Fruit fly (Drosophila melanogaster) Kc167 (cell line): Measurements from ENCODE around the gene CG8927.

Experiments
- Myc ChIP-seq: fragments of >200 bp; optimal IDR thresholded peaks from 2 replicates; lab custom pipeline; 2017; ENCODE audit warnings: missing external identifiers
- Sin3A ChIP-seq: fragments of >200 bp; optimal IDR thresholded peaks from 2 replicates; lab custom pipeline; 2018; ENCODE audit warnings: missing external identifiers
- h ChIP-seq: fragments of >200 bp; optimal IDR thresholded peaks from 3 replicates; lab custom pipeline; 2018; ENCODE audit warnings: missing external identifiers
- insv ChIP-seq: fragments of >200 bp; optimal IDR thresholded peaks from 3 replicates; lab custom pipeline; 2018; ENCODE audit warnings: missing external identifiers
- psq ChIP-seq: fragments of >200 bp; optimal IDR thresholded peaks from 2 replicates; lab custom pipeline; 2017; ENCODE audit warnings: missing external identifiers
- ttk ChIP-seq: sonication (Bioruptor generic); optimal IDR thresholded peaks from 2 replicates; lab custom pipeline; 2017; ENCODE audit warnings: missing external identifiers

- TF ChIP-seq insv: no peak
- no peak for TF ChIP-seq ttk (lab: Kevin White, UChicago)
- TF ChIP-seq h: no peak
- TF ChIP-seq psq (lab: Kevin White, UChicago): no peak
- no peak for TF ChIP-seq Sin3A (lab: Kevin White, UChicago)
- TF ChIP-seq Myc (lab: Kevin White, UChicago): no peak
These were observed 7.3 kb upstream of the CG8927 start for dm6 chr3R:16173500-16173899.
